Worm (Caenorhabditis elegans) whole organism, L4 larva: ENCODE measurements around the gene emc-3.

Experiments used
- T20F7.1 ChIP-seq: fragments of 200-800 bp; sonication (Bioruptor generic); optimal IDR thresholded peaks from 2 replicates; lab custom pipeline; 2018; ENCODE audit warnings: mild to moderate bottlenecking, missing genetic modification characterization, missing compliant biosample characterization
- Y48G9A.11 ChIP-seq: fragments of 200-800 bp; sonication (Bioruptor generic); IDR thresholded peaks from 2 replicates; pipeline ENCODE4 v1.3.6; 2022; ENCODE audit warnings: missing genetic modification reagents, missing genetic modification characterization, missing compliant biosample characterization
- Y75B8A.6 ChIP-seq: fragments of 200-800 bp; sonication (Bioruptor generic); IDR thresholded peaks from 2 replicates; pipeline ENCODE4 v1.3.6; 2022; ENCODE audit warnings: missing genetic modification reagents, missing genetic modification characterization, missing compliant biosample characterization
- aha-1 ChIP-seq: fragments of 150-350 bp; peaks from one replicate; lab custom pipeline; 2014; ENCODE audit warnings: missing biosample characterization, missing genetic modification characterization
- arid-1 ChIP-seq: fragments of 200-800 bp; sonication (Bioruptor generic); conservative IDR thresholded peaks from 2 replicates; pipeline ENCODE4 v1.3.6; 2022; ENCODE audit warnings: missing genetic modification reagents, missing genetic modification characterization, missing compliant biosample characterization
- ceh-20 ChIP-seq: fragments of 200-800 bp; sonication (Bioruptor generic); IDR thresholded peaks from 2 replicates; pipeline ENCODE4 v1.3.6; 2022; ENCODE audit warnings: missing genetic modification reagents, missing genetic modification characterization, missing compliant biosample characterization
- ceh-62 ChIP-seq: sonication (generic microtip); optimal IDR thresholded peaks from 2 replicates; lab custom pipeline; 2017; ENCODE audit warnings: missing biosample characterization, missing genetic modification characterization
- ceh-82 ChIP-seq: sonication (generic microtip); optimal IDR thresholded peaks from 2 replicates; lab custom pipeline; 2017; ENCODE audit warnings: missing biosample characterization, missing genetic modification characterization
- cey-2 ChIP-seq: sonication (generic microtip); optimal IDR thresholded peaks from 3 replicates; lab custom pipeline; 2017; ENCODE audit warnings: missing genetic modification characterization, mild to moderate bottlenecking, missing compliant biosample characterization, antibody characterized with exemption, borderline replicate concordance; ENCODE audit not compliant: insufficient read depth
- daf-16 ChIP-seq, 3 experiments: sonication (generic microtip); optimal IDR thresholded peaks; 2 replicates each; lab custom pipeline; 2016 to 2017; ENCODE audit warnings: missing genetic modification characterization in 3 of 3, missing genetic modification reagents in 3 of 3, mild to moderate bottlenecking in 2 of 3, missing compliant biosample characterization in 2 of 3, missing biosample characterization in 1 of 3, moderate library complexity in 1 of 3
- daf-8 ChIP-seq: fragments of 200-800 bp; sonication (Bioruptor generic); IDR thresholded peaks from 2 replicates; pipeline ENCODE4 v1.3.6; 2022; ENCODE audit warnings: missing genetic modification characterization, missing compliant biosample characterization
- dmd-6 ChIP-seq: fragments of 200-800 bp; sonication (Bioruptor generic); IDR thresholded peaks from 2 replicates; pipeline ENCODE4 v1.3.6; 2022; ENCODE audit warnings: missing genetic modification reagents, missing genetic modification characterization, missing compliant biosample characterization
- dmd-8 ChIP-seq: fragments of 200-800 bp; sonication (Bioruptor generic); IDR thresholded peaks from 2 replicates; pipeline ENCODE4 v1.3.6; 2022; ENCODE audit warnings: missing genetic modification characterization, missing compliant biosample characterization
- dmd-9 ChIP-seq: fragments of 200-800 bp; sonication (Bioruptor generic); IDR thresholded peaks from 2 replicates; pipeline ENCODE4 v1.3.6; 2022; ENCODE audit warnings: missing genetic modification reagents, missing genetic modification characterization, missing compliant biosample characterization
- egl-27 ChIP-seq: sonication (generic microtip); optimal IDR thresholded peaks from 3 replicates; lab custom pipeline; 2017; ENCODE audit warnings: missing biosample characterization, missing genetic modification reagents, missing genetic modification characterization
- egl-43 ChIP-seq: fragments of 200-800 bp; sonication (Bioruptor generic); IDR thresholded peaks from 2 replicates; pipeline ENCODE4 v1.3.6; 2022; ENCODE audit warnings: missing genetic modification reagents, missing genetic modification characterization, missing compliant biosample characterization
- gei-8 ChIP-seq: fragments of 200-800 bp; sonication (Bioruptor generic); optimal IDR thresholded peaks from 2 replicates; lab custom pipeline; 2018; ENCODE audit warnings: mild to moderate bottlenecking, missing genetic modification characterization, missing compliant biosample characterization
- hlh-11 ChIP-seq: fragments of 200-800 bp; sonication (Bioruptor generic); optimal IDR thresholded peaks from 2 replicates; lab custom pipeline; 2018; ENCODE audit warnings: mild to moderate bottlenecking, missing genetic modification characterization, missing compliant biosample characterization
- hlh-30 ChIP-seq: sonication (generic microtip); optimal IDR thresholded peaks from 2 replicates; lab custom pipeline; 2017; ENCODE audit warnings: antibody characterized with exemption, mild to moderate bottlenecking, missing genetic modification characterization, missing compliant biosample characterization; ENCODE audit not compliant: insufficient read depth
- lin-13 ChIP-seq: fragments of 150-350 bp; optimal IDR thresholded peaks from 2 replicates; lab custom pipeline; 2014; ENCODE audit warnings: missing biosample characterization, missing genetic modification reagents, missing genetic modification characterization
- madf-5 ChIP-seq, 2 experiments: fragments of 200-800 bp; sonication (Bioruptor generic); IDR thresholded peaks; 2 replicates each; pipeline ENCODE4 v1.3.6; 2022; ENCODE audit warnings: missing compliant biosample characterization in 2 of 2, missing genetic modification characterization in 2 of 2
- madf-9 ChIP-seq: fragments of 200-800 bp; sonication (Bioruptor generic); conservative IDR thresholded peaks from 2 replicates; pipeline ENCODE4 v1.3.6; 2022; ENCODE audit warnings: missing genetic modification reagents, missing genetic modification characterization, missing compliant biosample characterization
- mdl-1 ChIP-seq, 2 experiments: fragments of 150-350 bp in 1 of 2; sonication (generic microtip) in 1 of 2; optimal IDR thresholded peaks; 2 replicates each; lab custom pipeline; 2014 to 2017; ENCODE audit warnings: missing biosample characterization in 2 of 2, missing genetic modification characterization in 2 of 2
- mdt-29 ChIP-seq: fragments of 200-800 bp; sonication (Bioruptor generic); IDR thresholded peaks from 2 replicates; pipeline ENCODE4 v1.3.6; 2022; ENCODE audit warnings: missing genetic modification reagents, missing genetic modification characterization, missing compliant biosample characterization
- mep-1 ChIP-seq: fragments of 150-350 bp; sonication (generic microtip); optimal IDR thresholded peaks from 3 replicates; lab custom pipeline; 2014; ENCODE audit warnings: missing biosample characterization, missing genetic modification characterization
- mes-2 ChIP-seq: sonication (generic microtip); optimal IDR thresholded peaks from 2 replicates; lab custom pipeline; 2016; ENCODE audit warnings: missing genotype, mild to moderate bottlenecking, missing genetic modification characterization, missing compliant biosample characterization; ENCODE audit not compliant: poor library complexity, severe bottlenecking
- mxl-3 ChIP-seq: fragments of 200-800 bp; sonication (Bioruptor generic); optimal IDR thresholded peaks from 2 replicates; lab custom pipeline; 2018; ENCODE audit warnings: mild to moderate bottlenecking, missing genetic modification characterization, missing compliant biosample characterization
- nhr-10 ChIP-seq: fragments of 150-350 bp; optimal IDR thresholded peaks from 2 replicates; lab custom pipeline; 2014; ENCODE audit warnings: missing biosample characterization, missing genetic modification characterization
- nhr-102 ChIP-seq: sonication (generic microtip); optimal IDR thresholded peaks from 2 replicates; lab custom pipeline; 2016; ENCODE audit warnings: mild to moderate bottlenecking, missing genetic modification characterization, moderate library complexity, missing compliant biosample characterization
- nhr-25 ChIP-seq: sonication (generic microtip); optimal IDR thresholded peaks from 2 replicates; lab custom pipeline; 2017; ENCODE audit warnings: missing genetic modification characterization, mild to moderate bottlenecking, missing compliant biosample characterization, antibody characterized with exemption, moderate library complexity, borderline replicate concordance; ENCODE audit not compliant: insufficient read depth
- nhr-28 ChIP-seq: fragments of 150-350 bp; optimal IDR thresholded peaks from 2 replicates; lab custom pipeline; 2014; ENCODE audit warnings: missing biosample characterization, missing genetic modification characterization
- nhr-41 ChIP-seq: fragments of 200-800 bp; sonication (Bioruptor generic); IDR thresholded peaks from 2 replicates; pipeline ENCODE4 v1.3.6; 2022; ENCODE audit warnings: missing genetic modification reagents, missing genetic modification characterization, missing compliant biosample characterization
- nhr-48 ChIP-seq: sonication (generic microtip); optimal IDR thresholded peaks from 2 replicates; lab custom pipeline; 2016; ENCODE audit warnings: mild to moderate bottlenecking, missing genetic modification characterization, missing compliant biosample characterization
- nhr-6 ChIP-seq: fragments of 150-350 bp; optimal IDR thresholded peaks from 2 replicates; lab custom pipeline; 2014; ENCODE audit warnings: missing biosample characterization, missing genetic modification characterization
- nhr-77 ChIP-seq: fragments of 150-350 bp; optimal IDR thresholded peaks from 2 replicates; lab custom pipeline; 2014; ENCODE audit warnings: missing biosample characterization, missing genetic modification characterization
- php-3 ChIP-seq: fragments of 200-800 bp; sonication (Bioruptor generic); IDR thresholded peaks from 2 replicates; pipeline ENCODE4 v1.3.6; 2022; ENCODE audit warnings: missing genetic modification reagents, missing genetic modification characterization, missing compliant biosample characterization
- pqm-1 ChIP-seq: sonication (generic microtip); optimal IDR thresholded peaks from 2 replicates; lab custom pipeline; 2017; ENCODE audit warnings: missing biosample characterization, missing genetic modification characterization
- spr-1 ChIP-seq: sonication (generic microtip); optimal IDR thresholded peaks from 2 replicates; lab custom pipeline; 2016; ENCODE audit warnings: mild to moderate bottlenecking, missing genetic modification characterization, missing compliant biosample characterization
- tra-1 ChIP-seq: fragments of 200-800 bp; sonication (Bioruptor generic); IDR thresholded peaks from 2 replicates; pipeline ENCODE4 v1.3.6; 2022; ENCODE audit warnings: missing genetic modification reagents, missing genetic modification characterization, missing compliant biosample characterization
- unc-62 ChIP-seq, 3 experiments: fragments of 150-350 bp in 1 of 3; sonication (generic microtip); optimal IDR thresholded peaks in 2 of 3; peaks in 1 of 3; 1 replicate in 1 of 3; 2 replicates in 2 of 3; lab custom pipeline; 2014 to 2017; ENCODE audit warnings: missing biosample characterization in 3 of 3, missing genetic modification characterization in 3 of 3, missing genetic modification reagents in 3 of 3, missing genotype in 1 of 3
- zag-1 ChIP-seq: fragments of 150-350 bp; optimal IDR thresholded peaks from 2 replicates; lab custom pipeline; 2014; ENCODE audit warnings: missing biosample characterization, missing genetic modification characterization
- zip-11 ChIP-seq: fragments of 200-800 bp; sonication (Bioruptor generic); IDR thresholded peaks from 2 replicates; pipeline ENCODE4 v1.3.6; 2022; ENCODE audit warnings: missing genetic modification characterization, missing compliant biosample characterization
- ztf-11 ChIP-seq: fragments of 150-350 bp; optimal IDR thresholded peaks from 2 replicates; lab custom pipeline; 2014; ENCODE audit warnings: missing biosample characterization, missing genetic modification characterization
- ztf-7 ChIP-seq: fragments of 150-350 bp; optimal IDR thresholded peaks from 2 replicates; lab custom pipeline; 2014; ENCODE audit warnings: missing biosample characterization, missing genetic modification characterization

Gene emc-3

ce11 chrIV:13395255-13395654, 13.5 kb upstream of the emc-3 start (continued):
- TF ChIP-seq madf-9 (GFP tag; lab: Robert Waterston, UW) (peak; percentile 85), madf-5 (GFP tag; IDR thresholded peaks at IDR 0.05; lab: Robert Waterston, UW) (0 out of 4 replicates have a peak, but pooled peaks of 1 of the 2 experiments have one; percentile 70), zip-11 (GFP tag; lab: Robert Waterston, UW) (no peak), nhr-25 (tag; lab: Kevin White, UChicago) (peak; percentile 74), ceh-82 (no peak), spr-1 (tag; lab: Kevin White, UChicago) (peak; percentile 55), ztf-11 (no peak), Y75B8A.6 (GFP tag; lab: Robert Waterston, UW) (no peak), mep-1 (tag; lab: Kevin White, UChicago) (peak; percentile 85), dmd-8 (GFP tag; lab: Robert Waterston, UW) (0 out of 2 replicates have a peak, but pooled peaks have one; percentile 50), nhr-41 (GFP tag; lab: Robert Waterston, UW) (no peak), tra-1 (GFP tag; lab: Robert Waterston, UW) (peak; percentile 96)

DNA sequence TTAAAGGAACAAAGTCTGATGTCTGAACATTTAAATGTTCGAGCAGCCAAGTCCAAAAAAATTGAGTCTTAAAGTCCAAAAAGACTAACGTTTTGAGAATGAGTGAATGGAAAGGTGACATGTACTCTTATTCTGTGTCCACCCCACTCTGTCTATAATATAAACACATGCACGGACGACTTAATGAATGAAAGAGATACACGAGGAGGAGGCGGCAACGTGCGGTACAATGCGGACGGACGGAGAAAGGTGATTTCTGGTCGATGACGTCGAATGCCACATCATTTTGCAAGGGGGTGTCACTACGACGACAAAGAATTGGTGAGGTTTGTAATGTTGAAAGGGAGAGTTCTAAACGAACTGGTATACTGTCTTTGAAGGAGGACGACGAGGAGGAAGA, 13.0 kb upstream of the emc-3 start:
- TF ChIP-seq dmd-9 (GFP tag; lab: Robert Waterston, UW) (0 out of 2 replicates have a peak, but pooled peaks have one; percentile 28), egl-43 (GFP tag; lab: Robert Waterston, UW) (no peak), daf-16 (GFP tag; optimal IDR thresholded peaks at IDR 0.05; lab: Kevin White, UChicago) (no peak), daf-16 (tag; optimal IDR thresholded peaks at IDR 0.05; lab: Kevin White, UChicago) (peak; percentile 30), mxl-3 (peak; percentile 67)

DNA sequence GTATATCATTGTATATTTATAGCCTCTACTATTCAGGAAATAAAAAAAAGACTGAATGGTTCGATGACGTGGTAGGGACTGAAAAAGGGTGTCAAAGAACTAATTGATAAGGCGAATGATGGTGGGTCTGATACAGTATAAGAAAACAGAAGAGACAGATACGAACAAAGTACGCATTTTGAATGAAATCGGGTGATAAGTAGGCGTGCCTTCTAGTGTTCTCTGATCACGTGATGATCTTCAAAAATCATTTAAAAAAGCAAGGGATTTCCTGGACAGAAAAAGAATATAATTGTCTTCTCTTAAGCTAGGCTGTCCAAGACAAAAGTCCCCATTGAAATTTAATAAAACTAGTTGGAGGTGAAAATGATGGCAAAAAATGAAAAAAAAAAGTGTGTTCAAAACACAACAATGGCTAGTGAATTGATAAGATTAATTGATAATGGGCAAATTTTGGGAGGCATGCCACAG, 11.6 kb upstream of the emc-3 start:
- TF ChIP-seq pqm-1 = peak; percentile 31
- peak; percentile 91 for TF ChIP-seq hlh-11 (tag; lab: Kevin White, UChicago)
- peak; percentile 68 for TF ChIP-seq nhr-28 (tag; lab: Kevin White, UChicago)
- TF ChIP-seq php-3 = peak; percentile 67; the same call in 1 of the 2 replicates
- peak; percentile 7 for TF ChIP-seq mes-2 (tag; lab: Kevin White, UChicago)
- no peak for TF ChIP-seq egl-27 (tag; lab: Kevin White, UChicago)
- peak in 1 of 2 experiments; percentile 55 for TF ChIP-seq daf-16 (GFP tag; optimal IDR thresholded peaks at IDR 0.05; lab: Kevin White, UChicago)
- TF ChIP-seq daf-16 (tag; optimal IDR thresholded peaks at IDR 0.05; lab: Kevin White, UChicago) = peak; percentile 70
- peak; percentile 97 for TF ChIP-seq aha-1 (tag; lab: Kevin White, UChicago)
- peak; percentile 5 for TF ChIP-seq mep-1 (tag; lab: Kevin White, UChicago)
- TF ChIP-seq Y75B8A.6 (GFP tag; lab: Robert Waterston, UW) = 0 out of 2 replicates have a peak, but pooled peaks have one; percentile 57
- TF ChIP-seq dmd-6 = peak; percentile 86
- peak; percentile 23 for TF ChIP-seq lin-13 (GFP tag; lab: Kevin White, UChicago)
- peak; percentile 45 for TF ChIP-seq nhr-102 (tag; lab: Kevin White, UChicago)
- TF ChIP-seq nhr-6 = peak; percentile 34
- peak; percentile 87 for TF ChIP-seq nhr-10 (tag; lab: Kevin White, UChicago)
- TF ChIP-seq nhr-48 = peak; percentile 81
- TF ChIP-seq cey-2 (tag; lab: Kevin White, UChicago) = peak; percentile 1
- no peak for TF ChIP-seq ceh-62 (tag; lab: Kevin White, UChicago)
- TF ChIP-seq mdt-29 = peak; percentile 61
- TF ChIP-seq zag-1 = no peak
- TF ChIP-seq mdl-1 (tag; optimal IDR thresholded peaks at IDR 0.05; lab: Kevin White, UChicago) = peak in 1 of 2 experiments; percentile 75
- TF ChIP-seq T20F7.1 (GFP tag; lab: Kevin White, UChicago) = peak; percentile 51
- peak; percentile 46 for TF ChIP-seq gei-8 (GFP tag; lab: Kevin White, UChicago)
- TF ChIP-seq ceh-20 (GFP tag; lab: Robert Waterston, UW) = peak; percentile 7; the same call in 1 of the 2 replicates
- peak; percentile 22; the same call in 1 of the 2 replicates for TF ChIP-seq Y48G9A.11 (GFP tag; lab: Robert Waterston, UW)
- TF ChIP-seq mxl-3 = peak; percentile 21
- TF ChIP-seq unc-62 (GFP tag; optimal IDR thresholded peaks at IDR 0.05 in 1 of 2; lab: Kevin White, UChicago) = peak in 1 of 2 experiments; percentile 83
- TF ChIP-seq unc-62 (tag; optimal IDR thresholded peaks at IDR 0.05; lab: Kevin White, UChicago) = no peak
- peak; percentile 75 for TF ChIP-seq hlh-30
- no peak for TF ChIP-seq dmd-8 (GFP tag; lab: Robert Waterston, UW)
- no peak for TF ChIP-seq arid-1 (GFP tag; lab: Robert Waterston, UW)
- TF ChIP-seq nhr-77 (tag; lab: Kevin White, UChicago) = peak; percentile 21
- TF ChIP-seq ztf-7 (tag; lab: Kevin White, UChicago) = peak; percentile 22
- TF ChIP-seq daf-8 (GFP tag; lab: Robert Waterston, UW) = no peak
- TF ChIP-seq zip-11 (GFP tag; lab: Robert Waterston, UW) = no peak
